Fruit fly (Drosophila melanogaster) whole organism, pupa: ENCODE measurements around the gene CG1571.

Experiments
- CG10348 ChIP-seq: fragments of 200-800 bp; sonication (Bioruptor generic); IDR thresholded peaks from 2 replicates; pipeline ENCODE4 v1.3.6; 2022; ENCODE audit warnings: missing biosample characterization, missing genetic modification characterization
- CG12605 ChIP-seq: fragments of 200-800 bp; sonication (Bioruptor generic); IDR thresholded peaks from 2 replicates; pipeline ENCODE4 v1.3.6; 2022; ENCODE audit warnings: missing biosample characterization, missing genetic modification characterization
- CG4496 ChIP-seq: fragments of 200-800 bp; sonication (Bioruptor generic); IDR thresholded peaks from 3 replicates; pipeline ENCODE4 v1.3.6; 2022; ENCODE audit warnings: missing biosample characterization, missing genetic modification characterization
- CG8301 ChIP-seq: fragments of 200-800 bp; sonication (Bioruptor generic); optimal IDR thresholded peaks from 2 replicates; lab custom pipeline; 2018; ENCODE audit warnings: missing biosample characterization, mild to moderate bottlenecking, missing genetic modification characterization
- D1 ChIP-seq: fragments of 200-800 bp; sonication (Bioruptor generic); optimal IDR thresholded peaks from 2 replicates; lab custom pipeline; 2018; ENCODE audit warnings: missing biosample characterization, mild to moderate bottlenecking, missing genetic modification characterization, moderate library complexity
- EcR ChIP-seq: fragments of 200-800 bp; sonication (Bioruptor generic); optimal IDR thresholded peaks from 3 replicates; lab custom pipeline; 2019; ENCODE audit warnings: missing biosample characterization, missing genetic modification characterization, mild to moderate bottlenecking, moderate library complexity, missing genetic modification reagents
- Pif1A ChIP-seq: fragments of 200-800 bp; sonication (Bioruptor generic); optimal IDR thresholded peaks from 3 replicates; lab custom pipeline; 2016; ENCODE audit warnings: missing biosample characterization, missing genetic modification characterization
- Snoo ChIP-seq: fragments of 200-800 bp; sonication (Bioruptor generic); optimal IDR thresholded peaks from 3 replicates; lab custom pipeline; 2017; ENCODE audit warnings: missing biosample characterization, mild to moderate bottlenecking, missing genetic modification characterization, inconsistent platforms
- fd96Ca ChIP-seq: fragments of 200-800 bp; sonication (Bioruptor generic); IDR thresholded peaks from 3 replicates; pipeline ENCODE4 v1.3.6; 2022; ENCODE audit warnings: missing biosample characterization, missing genetic modification characterization
- gl ChIP-seq: fragments of 200-800 bp; sonication (Bioruptor generic); optimal IDR thresholded peaks from 2 replicates; lab custom pipeline; 2018; ENCODE audit warnings: missing biosample characterization, mild to moderate bottlenecking, missing genetic modification characterization

DNA sequence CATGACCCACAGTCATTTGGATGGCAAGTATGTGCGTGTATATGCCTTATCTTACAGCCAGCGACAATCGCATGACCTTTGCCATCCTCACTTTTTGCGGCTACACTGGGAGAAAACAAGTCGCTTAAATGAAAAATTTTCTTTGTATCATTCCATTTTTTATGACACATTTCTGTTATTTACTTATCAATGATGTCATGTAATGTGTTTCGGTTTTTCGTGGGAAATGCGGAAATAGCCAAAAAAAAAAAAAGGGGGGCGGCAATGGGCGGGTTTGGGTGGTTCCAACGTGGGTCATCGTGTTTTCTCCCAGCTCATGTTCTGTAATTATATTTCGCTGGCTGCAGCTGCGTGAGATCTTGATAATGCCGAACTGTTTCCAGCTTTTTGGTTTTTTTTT, 4.5 kb downstream of the CG1571 start:
- TF ChIP-seq Snoo (no peak), gl (tag; lab: Kevin White, UChicago) (no peak), Pif1A (GFP tag; lab: Kevin White, UChicago) (no peak), CG12605 (GFP tag; lab: Robert Waterston, UW) (no peak), EcR (no peak), CG4496 (no peak), CG10348 (GFP tag; lab: Robert Waterston, UW) (no peak), D1 (tag; lab: Kevin White, UChicago) (no peak), CG8301 (tag; lab: Kevin White, UChicago) (no peak), fd96Ca (no peak)
